Fruit fly (Drosophila melanogaster): Measurements from ENCODE around the gene TotE.
A peak's percentile ranks its signal among the peaks of the same experiment; 100 is the strongest.

Gene TotE

DNA sequence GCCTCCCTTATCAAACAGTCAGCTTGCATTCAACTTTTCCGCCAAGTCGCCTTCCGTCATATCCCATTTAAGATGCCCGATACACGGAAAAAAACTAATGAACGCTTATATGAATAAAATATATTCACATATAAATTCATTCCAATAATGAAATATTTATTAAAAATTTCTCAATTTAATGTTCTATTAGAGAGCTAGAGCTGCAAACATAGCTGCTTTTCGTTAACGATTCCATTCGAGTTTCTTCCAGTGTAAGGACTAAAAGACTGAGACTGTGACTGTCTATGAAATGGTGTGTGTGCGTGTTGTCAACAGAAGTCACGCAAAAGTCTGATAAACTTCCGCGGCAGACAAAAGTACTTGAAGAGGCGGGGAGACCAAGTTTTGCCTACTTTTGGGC, 16.8 kb upstream of the TotE start (continued):
- TF ChIP-seq D (optimal IDR thresholded peaks at IDR 0.05) (no peak), D (GFP tag; optimal IDR thresholded peaks at IDR 0.05) (peak; percentile 23), Aef1 (GFP tag; IDR thresholded peaks at IDR 0.05) (no peak; the same call in 2 of the 3 replicates), Fer3 (tag; optimal IDR thresholded peaks at IDR 0.05) (peak; percentile 53), CG17568 (GFP tag; optimal IDR thresholded peaks at IDR 0.05) (peak; percentile 22), Rx (GFP tag; IDR thresholded peaks at IDR 0.05) (no peak; the same call in 1 of the 2 replicates), CG15011 (GFP tag; optimal IDR thresholded peaks at IDR 0.05) (peak; percentile 21), Hsf (GFP tag; optimal IDR thresholded peaks at IDR 0.05) (no peak), ab (GFP tag; optimal IDR thresholded peaks at IDR 0.05) (no peak), HLHmδ (GFP tag; optimal IDR thresholded peaks at IDR 0.05) (no peak), tup (GFP tag; optimal IDR thresholded peaks at IDR 0.05) (no peak), kah (GFP tag; optimal IDR thresholded peaks at IDR 0.05) (peak; percentile 3), stc (GFP tag; IDR thresholded peaks at IDR 0.05) (no peak), CG9437 (GFP tag; optimal IDR thresholded peaks at IDR 0.05) (peak; percentile 35), Lpt (GFP tag; optimal IDR thresholded peaks at IDR 0.05) (no peak), Poxn (GFP tag; IDR thresholded peaks at IDR 0.05) (no peak), HmgD (GFP tag; optimal IDR thresholded peaks at IDR 0.05) (no peak), ERR (GFP tag; optimal IDR thresholded peaks at IDR 0.05) (no peak), CG1602 (GFP tag; optimal IDR thresholded peaks at IDR 0.05) (peak; percentile 21), ap (GFP tag; IDR thresholded peaks at IDR 0.05) (0 out of 2 replicates have a peak, but pooled peaks have one; percentile 19), CG13123 (GFP tag; optimal IDR thresholded peaks at IDR 0.05) (no peak), CG17186 (GFP tag; optimal IDR thresholded peaks at IDR 0.05) (no peak), kni (GFP tag; optimal IDR thresholded peaks at IDR 0.05) (no peak), crol (GFP tag; IDR thresholded peaks at IDR 0.05) (no peak), hth (optimal IDR thresholded peaks at IDR 0.05) (no peak), Mrtf (GFP tag; IDR thresholded peaks at IDR 0.05) (no peak), CG6791 (GFP tag; IDR thresholded peaks at IDR 0.05; ENCODE audit: partially characterized antibody) (no peak), CG10462 (GFP tag; optimal IDR thresholded peaks at IDR 0.05) (no peak), chm (GFP tag; IDR thresholded peaks at IDR 0.05) (peak; percentile 61; the same call in 1 of the 2 replicates), CG10654 (GFP tag; optimal IDR thresholded peaks at IDR 0.05) (peak; percentile 20), Dp (GFP tag; optimal IDR thresholded peaks at IDR 0.05) (no peak), CG12744 (GFP tag; optimal IDR thresholded peaks at IDR 0.05) (no peak), dpn (GFP tag; optimal IDR thresholded peaks at IDR 0.05) (peak in 1 of 2 experiments; percentile 34), Deaf1 (tag; optimal IDR thresholded peaks at IDR 0.05) (no peak), Dbx (GFP tag; IDR thresholded peaks at IDR 0.05) (peak; percentile 60; the same call in 2 of the 3 replicates), CG3281 (GFP tag; optimal IDR thresholded peaks at IDR 0.05) (peak; percentile 66), twi (tag; optimal IDR thresholded peaks at IDR 0.05) (no peak), CG4730 (GFP tag; IDR thresholded peaks at IDR 0.05) (no peak; the same call in 1 of the 2 replicates), scrt (GFP tag; optimal IDR thresholded peaks at IDR 0.05) (peak; percentile 57), CG34422 (GFP tag; IDR thresholded peaks at IDR 0.05) (no peak), CG7745 (tag; optimal IDR thresholded peaks at IDR 0.05) (no peak), nmo (GFP tag; optimal IDR thresholded peaks at IDR 0.05) (peak; percentile 48), dan (GFP tag; IDR thresholded peaks at IDR 0.05) (no peak), gem (tag; optimal IDR thresholded peaks at IDR 0.05) (peak; percentile 72), inv (GFP tag; IDR thresholded peaks at IDR 0.05; ENCODE audit: partially characterized antibody) (no peak), BEAF-32 (GFP tag; optimal IDR thresholded peaks at IDR 0.05) (no peak), aop (GFP tag; IDR thresholded peaks at IDR 0.05) (no peak), CG17829 (tag; optimal IDR thresholded peaks at IDR 0.05) (peak; percentile 30), sisA (GFP tag; IDR thresholded peaks at IDR 0.05) (peak; percentile 52), CG34224 (GFP tag; IDR thresholded peaks at IDR 0.05; ENCODE audit: partially characterized antibody) (no peak), chn (GFP tag; optimal IDR thresholded peaks at IDR 0.05) (peak; percentile 1), CG3407 (GFP tag; optimal IDR thresholded peaks at IDR 0.05) (no peak)

Data from whole organism, embryonic.